Worm (Caenorhabditis elegans) whole organism, late embryonic: ENCODE measurements around the gene F47G3.4.

Source experiments
- C38D4.7 ChIP-seq: fragments of 200-800 bp; sonication (Bioruptor generic); optimal IDR thresholded peaks from 2 replicates; lab custom pipeline; 2018; ENCODE audit warnings: mild to moderate bottlenecking, missing genetic modification characterization, moderate library complexity, missing compliant biosample characterization
- F13H6.1 ChIP-seq: sonication (generic microtip); optimal IDR thresholded peaks from 2 replicates; lab custom pipeline; 2016; ENCODE audit warnings: missing genetic modification characterization, missing compliant biosample characterization
- Y22D7AL.16 ChIP-seq: sonication (generic microtip); optimal IDR thresholded peaks from 2 replicates; lab custom pipeline; 2016; ENCODE audit warnings: missing genetic modification characterization, missing compliant biosample characterization
- ama-1 ChIP-seq: fragments of 150-350 bp; optimal IDR thresholded peaks from 2 replicates; lab custom pipeline; 2014
- ceh-14 ChIP-seq: sonication (generic microtip); optimal IDR thresholded peaks from 2 replicates; lab custom pipeline; 2016; ENCODE audit warnings: missing genotype, missing genetic modification characterization, missing compliant biosample characterization
- ceh-18 ChIP-seq: sonication (generic microtip); optimal IDR thresholded peaks from 2 replicates; lab custom pipeline; 2016; ENCODE audit warnings: missing genetic modification characterization, missing compliant biosample characterization
- ceh-30 ChIP-seq: fragments of 150-350 bp; optimal IDR thresholded peaks from 2 replicates; lab custom pipeline; 2014; ENCODE audit warnings: missing biosample characterization, missing genetic modification characterization
- ceh-31 ChIP-seq: sonication (generic microtip); optimal IDR thresholded peaks from 2 replicates; lab custom pipeline; 2016; ENCODE audit warnings: missing genetic modification characterization, missing compliant biosample characterization
- ceh-34 ChIP-seq: sonication (generic microtip); optimal IDR thresholded peaks from 2 replicates; lab custom pipeline; 2016; ENCODE audit warnings: mild to moderate bottlenecking, missing genetic modification characterization, missing compliant biosample characterization
- ceh-48 ChIP-seq: sonication (generic microtip); optimal IDR thresholded peaks from 2 replicates; lab custom pipeline; 2016; ENCODE audit warnings: missing genetic modification characterization, inconsistent platforms, missing compliant biosample characterization
- che-1 ChIP-seq: sonication (generic microtip); optimal IDR thresholded peaks from 2 replicates; lab custom pipeline; 2016; ENCODE audit warnings: mild to moderate bottlenecking, missing genetic modification characterization, missing compliant biosample characterization
- dmd-4 ChIP-seq: sonication (generic microtip); optimal IDR thresholded peaks from 2 replicates; lab custom pipeline; 2016; ENCODE audit warnings: borderline replicate concordance, missing genetic modification characterization, missing compliant biosample characterization
- dve-1 ChIP-seq: sonication (generic microtip); optimal IDR thresholded peaks from 2 replicates; lab custom pipeline; 2017; ENCODE audit warnings: antibody characterized with exemption, mild to moderate bottlenecking, missing genetic modification characterization, missing compliant biosample characterization
- elt-2 ChIP-seq: sonication (generic microtip); optimal IDR thresholded peaks from 2 replicates; lab custom pipeline; 2016; ENCODE audit warnings: missing genetic modification reagents, missing genetic modification characterization, missing compliant biosample characterization
- eyg-1 ChIP-seq: sonication (generic microtip); optimal IDR thresholded peaks from 2 replicates; lab custom pipeline; 2016; ENCODE audit warnings: missing genotype, missing genetic modification characterization, missing compliant biosample characterization
- fax-1 ChIP-seq: sonication (generic microtip); optimal IDR thresholded peaks from 2 replicates; lab custom pipeline; 2016; ENCODE audit warnings: missing genotype, missing genetic modification characterization, missing compliant biosample characterization
- fkh-6 ChIP-seq: sonication (generic microtip); optimal IDR thresholded peaks from 2 replicates; lab custom pipeline; 2016; ENCODE audit warnings: missing genetic modification characterization, missing compliant biosample characterization
- gmeb-2 ChIP-seq: sonication (generic microtip); optimal IDR thresholded peaks from 2 replicates; lab custom pipeline; 2016; ENCODE audit warnings: missing genetic modification characterization, inconsistent platforms, missing compliant biosample characterization
- hlh-15 ChIP-seq: sonication (generic microtip); optimal IDR thresholded peaks from 2 replicates; lab custom pipeline; 2016; ENCODE audit warnings: missing genetic modification characterization, missing compliant biosample characterization
- hlh-30 ChIP-seq: sonication (generic microtip); optimal IDR thresholded peaks from 2 replicates; lab custom pipeline; 2017; ENCODE audit warnings: antibody characterized with exemption, missing genetic modification characterization, missing compliant biosample characterization; ENCODE audit not compliant: insufficient read depth
- madf-2 ChIP-seq: sonication (generic microtip); optimal IDR thresholded peaks from 2 replicates; lab custom pipeline; 2017; ENCODE audit warnings: missing genetic modification characterization, missing compliant biosample characterization
- mec-3 ChIP-seq: sonication (generic microtip); optimal IDR thresholded peaks from 2 replicates; lab custom pipeline; 2016; ENCODE audit warnings: borderline replicate concordance, missing genetic modification characterization, missing compliant biosample characterization
- npax-4 ChIP-seq: sonication (generic microtip); optimal IDR thresholded peaks from 2 replicates; lab custom pipeline; 2016; ENCODE audit warnings: missing genetic modification characterization, missing compliant biosample characterization
- odd-2 ChIP-seq: sonication (generic microtip); optimal IDR thresholded peaks from 2 replicates; lab custom pipeline; 2017; ENCODE audit warnings: antibody characterized with exemption, mild to moderate bottlenecking, missing genetic modification characterization, missing compliant biosample characterization
- pag-3 ChIP-seq: sonication (generic microtip); optimal IDR thresholded peaks from 2 replicates; lab custom pipeline; 2016; ENCODE audit warnings: missing compliant biosample characterization, missing genetic modification characterization, borderline replicate concordance
- pat-9 ChIP-seq: fragments of 200-800 bp; sonication (Bioruptor generic); optimal IDR thresholded peaks from 2 replicates; lab custom pipeline; 2018; ENCODE audit warnings: mild to moderate bottlenecking, missing genetic modification characterization, moderate library complexity, missing compliant biosample characterization
- pax-1 ChIP-seq: fragments of 150-350 bp; optimal IDR thresholded peaks from 2 replicates; lab custom pipeline; 2014; ENCODE audit warnings: missing biosample characterization, missing genetic modification characterization
- pha-2 ChIP-seq: sonication (generic microtip); optimal IDR thresholded peaks from 2 replicates; lab custom pipeline; 2017; ENCODE audit warnings: mild to moderate bottlenecking, missing genetic modification characterization, missing compliant biosample characterization
- pqm-1 ChIP-seq: sonication (generic microtip); optimal IDR thresholded peaks from 2 replicates; lab custom pipeline; 2016; ENCODE audit warnings: missing genetic modification characterization, missing compliant biosample characterization
- pros-1 ChIP-seq: fragments of 150-350 bp; optimal IDR thresholded peaks from 2 replicates; lab custom pipeline; 2014; ENCODE audit warnings: missing biosample characterization, missing genetic modification reagents, missing genetic modification characterization
- ref-2 ChIP-seq: sonication (generic microtip); optimal IDR thresholded peaks from 2 replicates; lab custom pipeline; 2016; ENCODE audit warnings: missing genetic modification characterization, missing compliant biosample characterization
- sdc-2 ChIP-seq: sonication (generic microtip); optimal IDR thresholded peaks from 2 replicates; lab custom pipeline; 2016; ENCODE audit warnings: missing genotype, missing genetic modification characterization, missing compliant biosample characterization
- sox-4 ChIP-seq: sonication (generic microtip); optimal IDR thresholded peaks from 2 replicates; lab custom pipeline; 2017; ENCODE audit warnings: mild to moderate bottlenecking, missing genetic modification characterization, inconsistent platforms, missing compliant biosample characterization
- tbx-2 ChIP-seq: sonication (generic microtip); optimal IDR thresholded peaks from 2 replicates; lab custom pipeline; 2016; ENCODE audit warnings: missing genetic modification characterization, missing compliant biosample characterization
- ttx-3 ChIP-seq: sonication (generic microtip); optimal IDR thresholded peaks from 2 replicates; lab custom pipeline; 2016; ENCODE audit warnings: missing genetic modification reagents, missing genetic modification characterization, missing compliant biosample characterization
- unc-42 ChIP-seq: sonication (generic microtip); optimal IDR thresholded peaks from 2 replicates; lab custom pipeline; 2016; ENCODE audit warnings: missing genotype, missing genetic modification characterization, missing compliant biosample characterization
- unc-86 ChIP-seq: sonication (generic microtip); optimal IDR thresholded peaks from 2 replicates; lab custom pipeline; 2016; ENCODE audit warnings: missing genetic modification characterization, missing compliant biosample characterization
- zip-5 ChIP-seq: sonication (generic microtip); optimal IDR thresholded peaks from 2 replicates; lab custom pipeline; 2016; ENCODE audit warnings: missing genetic modification characterization, missing compliant biosample characterization
- ztf-16 ChIP-seq: sonication (generic microtip); optimal IDR thresholded peaks from 2 replicates; lab custom pipeline; 2017; ENCODE audit warnings: missing genetic modification characterization, missing compliant biosample characterization

Gene F47G3.4

ce11 chrX:2381282-2381681 lies at the start of gene F47G3.4:
Gene F47G3.4, plus strand, starts transcription at chrX:2381582.
- TF ChIP-seq fax-1 (tag; lab: Kevin White, UChicago) (no peak), sox-4 (no peak), elt-2 (tag; lab: Kevin White, UChicago) (no peak), hlh-30 (no peak), sdc-2 (tag; lab: Kevin White, UChicago) (no peak), npax-4 (no peak), unc-86 (tag; lab: Kevin White, UChicago) (no peak), pag-3 (tag; lab: Kevin White, UChicago) (no peak), pros-1 (no peak), che-1 (tag; lab: Kevin White, UChicago) (no peak)

- TF ChIP-seq ceh-18 (tag; lab: Kevin White, UChicago) (no peak), odd-2 (tag; lab: Kevin White, UChicago) (no peak), fkh-6 (tag; lab: Kevin White, UChicago) (no peak), eyg-1 (tag; lab: Kevin White, UChicago) (no peak), C38D4.7 (GFP tag; lab: Kevin White, UChicago) (no peak), pha-2 (tag; lab: Kevin White, UChicago) (no peak), pax-1 (tag; lab: Kevin White, UChicago) (no peak), unc-86 (tag; lab: Kevin White, UChicago) (no peak), ceh-31 (tag; lab: Kevin White, UChicago) (no peak), ceh-34 (tag; lab: Kevin White, UChicago) (no peak), gmeb-2 (tag; lab: Kevin White, UChicago) (no peak)
These were observed 46.0 kb upstream of the F47G3.4 start, which contains the start of gene T01B6.1 for ce11 chrX:2335384-2335783. Gene T01B6.1, plus strand, starts transcription at chrX:2335684.

ce11 chrX:2338210-2338609 lies 43.2 kb upstream of the F47G3.4 start, which contains the start of gene nlp-45:
Gene nlp-45, minus strand, starts transcription at chrX:2338310.
- TF ChIP-seq hlh-15 (tag; lab: Kevin White, UChicago) (no peak), dmd-4 (no peak), ceh-18 (tag; lab: Kevin White, UChicago) (no peak), pqm-1 (no peak), ceh-14 (tag; lab: Kevin White, UChicago) (no peak)

- TF ChIP-seq mec-3 (tag; lab: Kevin White, UChicago) (no peak), hlh-30 (no peak), dve-1 (no peak), sox-4 (no peak), Y22D7AL.16 (tag; lab: Kevin White, UChicago) (no peak), unc-42 (no peak), ceh-30 (tag; lab: Kevin White, UChicago) (no peak), zip-5 (tag; lab: Kevin White, UChicago) (no peak), ref-2 (tag; lab: Kevin White, UChicago) (no peak), madf-2 (tag; lab: Kevin White, UChicago) (no peak), ttx-3 (no peak), tbx-2 (tag; lab: Kevin White, UChicago) (no peak), gmeb-2 (tag; lab: Kevin White, UChicago) (no peak), pat-9 (tag; lab: Kevin White, UChicago) (no peak), ama-1 (lab: Kevin White, UChicago) (no peak), ztf-16 (tag; lab: Kevin White, UChicago) (no peak), F13H6.1 (tag; lab: Kevin White, UChicago) (no peak), hlh-15 (tag; lab: Kevin White, UChicago) (no peak), ceh-48 (tag; lab: Kevin White, UChicago) (no peak)
These were observed 39.4 kb upstream of the F47G3.4 start, which contains the start of gene nlp-22 for ce11 chrX:2341989-2342388. Gene nlp-22, minus strand, starts transcription at chrX:2342089.
